Worm (Caenorhabditis elegans) whole organism, L3 larva: ENCODE data around the gene W05B10.4.

Source experiments
- ZK546.5 ChIP-seq: sonication (generic microtip); optimal IDR thresholded peaks from 2 replicates; lab custom pipeline; 2017; ENCODE audit warnings: missing biosample characterization, missing genetic modification characterization
- ceh-16 ChIP-seq: sonication (generic microtip); optimal IDR thresholded peaks from 2 replicates; lab custom pipeline; 2017; ENCODE audit warnings: missing biosample characterization, missing genetic modification characterization
- ceh-28 ChIP-seq: fragments of 150-350 bp; optimal IDR thresholded peaks from 2 replicates; lab custom pipeline; 2014; ENCODE audit warnings: missing biosample characterization, missing genetic modification reagents, missing genetic modification characterization
- ceh-82 ChIP-seq: fragments of 150-350 bp; optimal IDR thresholded peaks from 2 replicates; lab custom pipeline; 2014; ENCODE audit warnings: missing biosample characterization, missing genetic modification characterization
- ceh-9 ChIP-seq: sonication (generic microtip); optimal IDR thresholded peaks from 2 replicates; lab custom pipeline; 2018; ENCODE audit warnings: missing biosample characterization, missing genetic modification characterization
- daf-12 ChIP-seq: fragments of 150-350 bp; optimal IDR thresholded peaks from 2 replicates; lab custom pipeline; 2014; ENCODE audit warnings: missing biosample characterization, missing genetic modification reagents, missing genetic modification characterization
- egl-27 ChIP-seq: sonication (generic microtip); optimal IDR thresholded peaks from 4 replicates; lab custom pipeline; 2017; ENCODE audit warnings: missing biosample characterization, missing genetic modification reagents, missing genetic modification characterization
- egl-5 ChIP-seq: fragments of 150-350 bp; optimal IDR thresholded peaks from 2 replicates; lab custom pipeline; 2017; ENCODE audit warnings: missing biosample characterization, missing genetic modification reagents, missing genetic modification characterization, inconsistent platforms
- elt-1 ChIP-seq: fragments of 150-350 bp; optimal IDR thresholded peaks from 2 replicates; lab custom pipeline; 2014; ENCODE audit warnings: missing biosample characterization, missing genetic modification characterization
- eor-1 ChIP-seq, 2 experiments: fragments of 150-350 bp; optimal IDR thresholded peaks; 2 replicates each; lab custom pipeline; 2014 to 2018; ENCODE audit warnings: missing biosample characterization in 2 of 2, missing genetic modification characterization in 2 of 2
- fkh-10 ChIP-seq: sonication (generic microtip); optimal IDR thresholded peaks from 2 replicates; lab custom pipeline; 2017; ENCODE audit warnings: missing biosample characterization, missing genetic modification reagents, missing genetic modification characterization
- fkh-2 ChIP-seq: fragments of 150-350 bp; optimal IDR thresholded peaks from 2 replicates; lab custom pipeline; 2014; ENCODE audit warnings: missing biosample characterization, missing genetic modification reagents, missing genetic modification characterization
- fos-1 ChIP-seq: fragments of 150-350 bp; optimal IDR thresholded peaks from 2 replicates; lab custom pipeline; 2014; ENCODE audit warnings: missing biosample characterization, missing genetic modification characterization
- hmg-11 ChIP-seq: sonication (generic microtip); optimal IDR thresholded peaks from 2 replicates; lab custom pipeline; 2016; ENCODE audit warnings: missing genetic modification characterization, missing compliant biosample characterization
- jun-1 ChIP-seq: fragments of 150-350 bp; optimal IDR thresholded peaks from 2 replicates; lab custom pipeline; 2014; ENCODE audit warnings: missing biosample characterization, missing genetic modification reagents, missing genetic modification characterization
- lin-15B ChIP-seq: fragments of 150-350 bp; optimal IDR thresholded peaks from 2 replicates; lab custom pipeline; 2014; ENCODE audit warnings: missing biosample characterization, missing genetic modification characterization
- lsy-12 ChIP-seq: sonication (generic microtip); optimal IDR thresholded peaks from 2 replicates; lab custom pipeline; 2016; ENCODE audit warnings: mild to moderate bottlenecking, missing genetic modification characterization, missing compliant biosample characterization
- mdl-1 ChIP-seq: fragments of 150-350 bp; optimal IDR thresholded peaks from 2 replicates; lab custom pipeline; 2014; ENCODE audit warnings: missing biosample characterization, missing genetic modification characterization
- nfya-1 ChIP-seq: sonication (generic microtip); optimal IDR thresholded peaks from 2 replicates; lab custom pipeline; 2017; ENCODE audit warnings: missing genetic modification characterization, mild to moderate bottlenecking, missing compliant biosample characterization, antibody characterized with exemption, moderate library complexity; ENCODE audit not compliant: insufficient read depth
- nhr-12 ChIP-seq: fragments of 150-350 bp; optimal IDR thresholded peaks from 2 replicates; lab custom pipeline; 2014; ENCODE audit warnings: missing biosample characterization, missing genetic modification characterization
- nhr-23 ChIP-seq: fragments of 150-350 bp; optimal IDR thresholded peaks from 2 replicates; lab custom pipeline; 2014; ENCODE audit warnings: missing biosample characterization, missing genetic modification reagents, missing genetic modification characterization
- nhr-237 ChIP-seq: fragments of 150-350 bp; optimal IDR thresholded peaks from 2 replicates; lab custom pipeline; 2014; ENCODE audit warnings: missing biosample characterization, missing genetic modification characterization
- nhr-28 ChIP-seq: fragments of 150-350 bp; optimal IDR thresholded peaks from 2 replicates; lab custom pipeline; 2014; ENCODE audit warnings: missing biosample characterization, missing genetic modification characterization
- pha-4 ChIP-seq: fragments of 150-350 bp; optimal IDR thresholded peaks from 2 replicates; lab custom pipeline; 2014; ENCODE audit warnings: missing biosample characterization, missing genetic modification reagents, missing genetic modification characterization
- pqm-1 ChIP-seq: fragments of 150-350 bp; optimal IDR thresholded peaks from 2 replicates; lab custom pipeline; 2017; ENCODE audit warnings: missing biosample characterization, missing genetic modification characterization, inconsistent platforms
- sea-2 ChIP-seq: fragments of 150-350 bp; sonication (generic microtip); optimal IDR thresholded peaks from 4 replicates; lab custom pipeline; 2014; ENCODE audit warnings: missing biosample characterization, missing genetic modification reagents, missing genetic modification characterization
- snpc-4 ChIP-seq: fragments of 150-350 bp; optimal IDR thresholded peaks from 2 replicates; lab custom pipeline; 2014; ENCODE audit warnings: missing biosample characterization, missing genetic modification characterization
- tbx-2 ChIP-seq: sonication (generic microtip); optimal IDR thresholded peaks from 2 replicates; lab custom pipeline; 2016; ENCODE audit warnings: mild to moderate bottlenecking, missing genetic modification characterization, missing compliant biosample characterization
- unc-39 ChIP-seq: sonication (generic microtip); optimal IDR thresholded peaks from 4 replicates; lab custom pipeline; 2017; ENCODE audit warnings: missing biosample characterization, missing genetic modification characterization
- unc-62 ChIP-seq: fragments of 150-350 bp; sonication (generic microtip); optimal IDR thresholded peaks from 4 replicates; lab custom pipeline; 2014; ENCODE audit warnings: missing biosample characterization, missing genetic modification reagents, missing genetic modification characterization
- ztf-11 ChIP-seq: fragments of 150-350 bp; optimal IDR thresholded peaks from 2 replicates; lab custom pipeline; 2014; ENCODE audit warnings: missing biosample characterization, missing genetic modification characterization
- ztf-4 ChIP-seq: fragments of 150-350 bp; optimal IDR thresholded peaks from 2 replicates; lab custom pipeline; 2014; ENCODE audit warnings: missing biosample characterization, missing genetic modification characterization

Gene W05B10.4

DNA sequence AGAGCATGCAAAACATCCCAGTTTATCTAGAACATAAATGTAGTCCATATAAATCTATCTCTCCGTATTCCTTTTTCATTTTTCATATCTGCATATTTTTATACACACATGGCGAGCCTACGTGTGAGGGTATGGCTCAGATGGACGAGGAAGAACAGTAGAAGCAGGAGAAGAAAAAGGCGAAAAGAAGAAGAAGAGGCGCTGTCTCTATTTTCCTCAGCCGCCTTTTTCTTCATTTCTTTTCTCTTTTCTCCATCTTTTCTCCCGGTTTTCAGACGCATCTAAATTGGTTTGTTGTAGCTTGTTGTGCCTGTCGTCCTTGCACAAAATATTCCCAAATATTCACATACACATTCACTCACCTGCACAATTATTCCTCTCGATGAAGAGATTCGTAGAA lies 27.9 kb downstream of the W05B10.4 start, which contains the start of gene K10C8.4:
K10C8.4 (plus strand) TSS at position 301 of the 400 bp plus-strand sequence.
- TF ChIP-seq hmg-11 (tag; lab: Kevin White, UChicago) (peak; percentile 3), pqm-1 (tag; lab: Kevin White, UChicago) (no peak), daf-12 (tag; lab: Kevin White, UChicago) (no peak)

DNA sequence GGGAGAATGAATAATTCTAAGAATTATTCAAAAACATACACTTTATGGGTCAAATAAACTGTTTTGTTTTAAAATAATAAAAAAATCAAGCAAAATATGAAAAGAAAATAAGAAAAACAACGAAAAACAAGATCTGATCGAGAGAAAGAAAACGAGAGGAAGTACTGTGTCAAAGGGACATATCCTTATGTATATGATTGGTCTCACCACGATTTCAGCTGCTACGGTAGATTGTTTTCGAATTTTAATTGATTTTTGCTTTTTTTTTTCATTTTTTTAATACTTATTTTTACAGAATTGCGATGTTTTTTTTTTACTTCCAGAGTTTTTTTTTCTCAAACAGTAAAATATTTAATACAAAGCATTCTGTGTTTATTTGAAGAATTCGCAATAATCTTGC lies 28.8 kb downstream of the W05B10.4 start:
- TF ChIP-seq fkh-10 (GFP tag; lab: Kevin White, UChicago), result no peak
- TF ChIP-seq hmg-11 (tag; lab: Kevin White, UChicago), result no peak
- no peak for TF ChIP-seq mdl-1
- TF ChIP-seq ZK546.5 (tag; lab: Kevin White, UChicago), result no peak

DNA sequence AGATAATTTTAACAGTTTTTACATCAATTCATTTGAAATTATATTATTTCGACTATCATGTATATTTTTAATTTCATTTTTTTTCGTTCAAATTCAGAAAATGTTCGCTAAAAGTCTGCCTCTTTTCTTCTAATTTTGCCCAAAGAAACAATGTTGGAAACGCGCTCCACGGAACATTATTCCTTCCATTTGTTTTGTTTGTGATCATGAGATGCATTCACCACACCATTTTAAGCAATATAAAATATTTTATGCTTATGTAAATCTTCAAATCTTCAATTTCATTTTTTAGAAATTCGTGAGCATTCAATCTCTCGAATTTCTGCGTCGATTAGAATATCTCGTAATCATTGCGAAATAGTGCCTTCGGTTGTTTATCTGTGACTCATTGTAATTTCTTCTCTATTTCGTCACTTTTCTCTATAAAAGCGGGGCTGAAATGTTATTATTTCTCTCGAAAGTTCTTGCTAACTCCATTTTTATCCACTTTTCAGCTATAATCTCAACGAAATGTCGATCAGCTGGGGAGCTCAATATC lies 29.4 kb downstream of the W05B10.4 start, which contains the start of gene istr-1:
istr-1 (plus strand) TSS at position 495 of the 538 bp plus-strand sequence.
- TF ChIP-seq unc-62 (GFP tag; lab: Kevin White, UChicago) (no peak), snpc-4 (tag; lab: Kevin White, UChicago) (peak; percentile 17), fos-1 (tag; lab: Kevin White, UChicago) (no peak), nfya-1 (tag; lab: Kevin White, UChicago) (peak; percentile 34), jun-1 (tag; lab: Kevin White, UChicago) (peak; percentile 16), ztf-11 (no peak), nhr-12 (tag; lab: Kevin White, UChicago) (no peak), sea-2 (GFP tag; lab: Kevin White, UChicago) (no peak), nhr-28 (no peak), lin-15B (tag; lab: Kevin White, UChicago) (peak; percentile 51), egl-5 (tag; lab: Kevin White, UChicago) (no peak), hmg-11 (tag; lab: Kevin White, UChicago) (peak; percentile 22), ztf-4 (tag; lab: Kevin White, UChicago) (no peak), egl-27 (tag; lab: Kevin White, UChicago) (no peak), pha-4 (tag; lab: Kevin White, UChicago) (peak; percentile 36)

DNA sequence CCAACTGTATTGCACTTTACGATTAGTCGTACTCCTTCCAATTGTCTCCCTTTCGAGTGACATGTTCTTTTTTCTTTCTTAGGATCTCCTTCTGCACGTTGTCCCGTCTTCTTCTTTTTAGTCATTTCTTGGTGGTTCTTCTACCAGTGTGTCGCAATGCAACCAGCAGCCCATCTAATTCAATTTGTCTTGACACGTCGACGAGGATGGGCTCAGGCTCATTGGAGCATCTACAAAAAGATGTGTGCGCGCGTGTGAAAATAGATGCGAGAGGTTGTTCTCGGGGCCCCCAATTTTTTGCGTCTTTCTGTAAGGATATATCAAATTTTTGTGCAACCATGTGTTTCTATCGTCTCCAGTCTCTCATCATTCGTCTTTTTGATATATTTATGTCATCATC lies 33.6 kb downstream of the W05B10.4 start:
- TF ChIP-seq elt-1, result no peak
- TF ChIP-seq egl-5 (tag; lab: Kevin White, UChicago), result no peak
- no peak for TF ChIP-seq eor-1 (tag; optimal IDR thresholded peaks at IDR 0.05; lab: Kevin White, UChicago)
- no peak for TF ChIP-seq tbx-2 (tag; lab: Kevin White, UChicago)
- no peak for TF ChIP-seq nhr-237
- no peak for TF ChIP-seq pqm-1 (tag; lab: Kevin White, UChicago)
- no peak for TF ChIP-seq ceh-9
- TF ChIP-seq nhr-28, result no peak
- TF ChIP-seq ztf-4 (tag; lab: Kevin White, UChicago), result no peak
- TF ChIP-seq ZK546.5 (tag; lab: Kevin White, UChicago), result no peak
- no peak for TF ChIP-seq lin-15B (tag; lab: Kevin White, UChicago)
- TF ChIP-seq nhr-12 (tag; lab: Kevin White, UChicago), result no peak
- no peak for TF ChIP-seq ceh-82 (tag; lab: Kevin White, UChicago)
- TF ChIP-seq, all 47 proteins: peak for 0

DNA sequence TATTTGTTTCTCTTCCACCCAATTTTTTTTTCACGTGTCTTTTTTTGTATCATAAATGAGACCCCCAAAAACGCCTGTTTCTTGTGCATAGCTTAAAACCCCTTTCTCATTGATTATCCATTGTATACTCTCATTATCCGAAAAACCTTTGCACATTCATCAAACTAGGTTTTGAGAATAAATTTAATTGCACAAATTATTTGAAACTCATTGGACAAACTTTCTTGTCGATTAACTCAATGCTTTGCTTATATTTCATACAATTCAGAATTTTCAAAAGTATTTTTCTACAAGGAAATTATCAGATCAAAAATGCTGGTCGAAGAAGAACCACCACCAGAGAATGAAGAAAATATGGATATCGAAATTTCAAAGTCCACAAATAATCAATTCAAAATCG lies 36.1 kb downstream of the W05B10.4 start, which contains the start of gene R11D1.1:
R11D1.1 (plus strand) TSS at position 301 of the 400 bp plus-strand sequence.
- TF ChIP-seq fkh-2 (tag; lab: Kevin White, UChicago) (no peak), lsy-12 (tag; lab: Kevin White, UChicago) (no peak), ceh-16 (tag; lab: Kevin White, UChicago) (no peak), nhr-28 (no peak), snpc-4 (tag; lab: Kevin White, UChicago) (no peak), nhr-23 (no peak), unc-39 (no peak), mdl-1 (no peak), ceh-28 (tag; lab: Kevin White, UChicago) (no peak), fkh-10 (GFP tag; lab: Kevin White, UChicago) (no peak)
